Worm (Caenorhabditis elegans) whole organism, early embryonic: ENCODE measurements around the gene cpna-2.

Experiments
- F13C5.2 ChIP-seq: sonication (generic microtip); optimal IDR thresholded peaks from 2 replicates; lab custom pipeline; 2017; ENCODE audit warnings: mild to moderate bottlenecking, missing genetic modification characterization, inconsistent platforms, missing compliant biosample characterization
- ama-1 ChIP-seq: fragments of 150-350 bp; optimal IDR thresholded peaks from 2 replicates; lab custom pipeline; 2014
- flt-1 ChIP-seq: fragments of 200-800 bp; sonication (Bioruptor generic); IDR thresholded peaks from 2 replicates; pipeline ENCODE4 v1.3.6; 2022; ENCODE audit warnings: missing genetic modification characterization, missing compliant biosample characterization
- scrt-1 ChIP-seq: fragments of 200-800 bp; sonication (Bioruptor generic); IDR thresholded peaks from 2 replicates; pipeline ENCODE4 v1.3.6; 2022; ENCODE audit warnings: missing genetic modification characterization, missing compliant biosample characterization
- tra-4 ChIP-seq: sonication (generic microtip); optimal IDR thresholded peaks from 2 replicates; lab custom pipeline; 2017; ENCODE audit warnings: missing genetic modification characterization, missing compliant biosample characterization

DNA sequence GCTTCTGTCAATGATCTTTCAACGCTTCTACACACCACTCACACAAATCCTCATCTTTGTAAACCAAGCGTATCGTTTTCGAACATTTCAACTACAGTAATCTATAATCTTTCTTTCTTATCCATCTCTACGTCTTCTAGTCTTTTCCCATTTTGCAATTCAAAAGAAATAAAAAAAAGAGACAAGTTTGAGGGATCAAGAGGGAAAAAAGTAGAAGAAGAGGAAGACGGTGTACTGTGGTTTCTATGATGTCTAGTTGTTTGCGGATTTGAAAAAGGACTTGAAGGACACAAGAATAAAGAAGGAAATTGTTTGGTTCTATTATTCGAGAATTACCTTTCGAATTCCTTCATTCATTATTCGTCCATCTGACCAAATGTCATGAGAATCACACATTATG lies 67.8 kb downstream of the cpna-2 start:
- TF ChIP-seq F13C5.2 (no peak), scrt-1 (GFP tag; lab: Robert Waterston, UW) (no peak), tra-4 (tag; lab: Kevin White, UChicago) (no peak), ama-1 (lab: Kevin White, UChicago) (no peak), flt-1 (GFP tag; lab: Robert Waterston, UW) (no peak)
